Worm (Caenorhabditis elegans) whole organism, L4/young adult: Measurements from ENCODE around the gene gnrr-2.

Experiments used
- W03F9.2 ChIP-seq: fragments of 150-350 bp; optimal IDR thresholded peaks from 2 replicates; lab custom pipeline; 2014; ENCODE audit warnings: missing biosample characterization, missing genetic modification characterization
- dao-5 ChIP-seq: sonication (generic microtip); optimal IDR thresholded peaks from 2 replicates; lab custom pipeline; 2016; ENCODE audit warnings: missing genotype, missing genetic modification characterization, moderate library complexity, missing compliant biosample characterization
- him-1 ChIP-seq: sonication (generic microtip); optimal IDR thresholded peaks from 2 replicates; lab custom pipeline; 2016; ENCODE audit warnings: missing genotype, missing genetic modification reagents, missing genetic modification characterization, missing compliant biosample characterization

- TF ChIP-seq dao-5 (tag; lab: Kevin White, UChicago) (no peak), him-1 (tag; lab: Kevin White, UChicago) (no peak), W03F9.2 (tag; lab: Kevin White, UChicago) (no peak)
These were observed 1.0 kb downstream of the gnrr-2 start for ce11 chrV:14409905-14410304.
